Worm (Caenorhabditis elegans) whole organism, young adult: ENCODE data around the gene gid-8.

Source experiments
- B0035.1 ChIP-seq: sonication (generic microtip); optimal IDR thresholded peaks from 2 replicates; lab custom pipeline; 2016; ENCODE audit warnings: missing genetic modification characterization, mild to moderate bottlenecking, missing compliant biosample characterization, missing genotype, missing genetic modification reagents
- F39B2.1 ChIP-seq: fragments of 200-800 bp; sonication (Bioruptor generic); IDR thresholded peaks from 2 replicates; pipeline ENCODE4 v1.3.6; 2022; ENCODE audit warnings: missing genetic modification reagents, missing genetic modification characterization, missing compliant biosample characterization
- F57C9.4 ChIP-seq: sonication (generic microtip); optimal IDR thresholded peaks from 2 replicates; lab custom pipeline; 2017; ENCODE audit warnings: mild to moderate bottlenecking, missing genetic modification characterization, missing compliant biosample characterization
- die-1 ChIP-seq: sonication (generic microtip); optimal IDR thresholded peaks from 2 replicates; lab custom pipeline; 2016; ENCODE audit warnings: missing genotype, mild to moderate bottlenecking, missing genetic modification characterization, missing compliant biosample characterization
- hrde-1 ChIP-seq: sonication (generic microtip); optimal IDR thresholded peaks from 2 replicates; lab custom pipeline; 2016; ENCODE audit warnings: missing genetic modification characterization, mild to moderate bottlenecking, missing compliant biosample characterization, moderate library complexity, missing genotype, missing genetic modification reagents, borderline replicate concordance
- lin-35 ChIP-seq, 3 experiments: fragments of 150-350 bp in 2 of 3; sonication (generic microtip) in 1 of 3; optimal IDR thresholded peaks; 2 replicates each; lab custom pipeline; 2014 to 2018; ENCODE audit warnings: missing biosample characterization in 3 of 3, missing genetic modification characterization in 3 of 3, missing genetic modification reagents in 3 of 3
- mcd-1 ChIP-seq: fragments of 200-800 bp; sonication (Bioruptor generic); IDR thresholded peaks from 2 replicates; pipeline ENCODE4 v1.3.6; 2022; ENCODE audit warnings: missing genetic modification reagents, missing genetic modification characterization, missing compliant biosample characterization
- rpc-1 ChIP-seq, 2 experiments: fragments of 150-350 bp in 1 of 2; sonication (generic microtip) in 1 of 2; optimal IDR thresholded peaks; 2 replicates each; lab custom pipeline; 2014 to 2018; ENCODE audit warnings: missing biosample characterization in 1 of 2, missing genetic modification characterization in 1 of 2, missing genetic modification reagents in 1 of 2, missing genotype in 1 of 2
- snpc-1.3 ChIP-seq: sonication (generic microtip); optimal IDR thresholded peaks from 2 replicates; lab custom pipeline; 2017; ENCODE audit warnings: missing genetic modification characterization, mild to moderate bottlenecking, missing compliant biosample characterization, antibody characterized with exemption, moderate library complexity, missing genotype, missing genetic modification reagents; ENCODE audit not compliant: insufficient read depth
- xnd-1 ChIP-seq: sonication (generic microtip); optimal IDR thresholded peaks from 2 replicates; lab custom pipeline; 2016; ENCODE audit warnings: missing genotype, missing genetic modification reagents, missing genetic modification characterization, missing compliant biosample characterization
- zim-3 ChIP-seq: sonication (generic microtip); optimal IDR thresholded peaks from 2 replicates; lab custom pipeline; 2017; ENCODE audit warnings: mild to moderate bottlenecking, missing genetic modification characterization, moderate library complexity, missing compliant biosample characterization

DNA sequence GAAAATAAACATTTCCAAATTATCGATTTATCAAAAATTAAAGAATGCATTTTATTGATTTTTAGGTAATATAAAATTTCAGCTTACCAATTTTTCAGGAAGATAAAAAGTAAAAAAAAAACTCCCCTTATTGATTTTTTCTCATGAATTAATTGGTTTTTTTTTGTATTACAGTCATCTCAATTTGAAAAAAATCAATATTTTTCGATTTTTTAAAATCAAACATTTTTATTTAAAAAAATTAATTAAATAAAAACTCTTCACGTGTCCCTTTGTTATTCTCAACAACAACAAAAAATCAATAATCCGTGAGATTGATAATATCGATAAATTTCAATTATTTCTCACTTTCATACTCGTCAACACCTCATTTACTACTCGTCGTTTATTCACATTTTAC, 27.8 kb downstream of the gid-8 start, which contains the start of gene C38C3.3:
- no peak for TF ChIP-seq lin-35 (GFP tag; optimal IDR thresholded peaks at IDR 0.05; lab: Kevin White, UChicago)
- TF ChIP-seq mcd-1, result no peak
- no peak for TF ChIP-seq F39B2.1 (GFP tag; lab: Robert Waterston, UW)
- TF ChIP-seq rpc-1 (optimal IDR thresholded peaks at IDR 0.05; lab: Kevin White, UChicago), result no peak
- no peak for TF ChIP-seq rpc-1 (tag; optimal IDR thresholded peaks at IDR 0.05; lab: Kevin White, UChicago)
- TF ChIP-seq zim-3 (tag; lab: Kevin White, UChicago), result no peak
- TF ChIP-seq xnd-1 (tag; lab: Kevin White, UChicago), result no peak
- TF ChIP-seq die-1 (tag; lab: Kevin White, UChicago), result no peak
- no peak for TF ChIP-seq B0035.1 (tag; lab: Kevin White, UChicago)
- TF ChIP-seq snpc-1.3 (tag; lab: Kevin White, UChicago), result no peak
- no peak for TF ChIP-seq hrde-1 (tag; lab: Kevin White, UChicago)
- no peak for TF ChIP-seq F57C9.4 (tag; lab: Kevin White, UChicago)
